Worm (Caenorhabditis elegans) whole organism, L1 larva: ENCODE results near the gene Y43F8B.17.

Source experiments
- ceh-82 ChIP-seq, 3 experiments: fragments of 150-350 bp in 1 of 3; sonication (generic microtip) in 2 of 3; optimal IDR thresholded peaks; 2 replicates each; lab custom pipeline; 2014 to 2017; ENCODE audit warnings: missing biosample characterization in 3 of 3, missing genetic modification characterization in 3 of 3
- dpl-1 ChIP-seq, 3 experiments: fragments of 150-350 bp in 2 of 3; sonication (generic microtip) in 1 of 3; optimal IDR thresholded peaks; 2 replicates each; lab custom pipeline; 2014 to 2017; ENCODE audit warnings: missing biosample characterization in 3 of 3, missing genetic modification characterization in 3 of 3, missing genetic modification reagents in 3 of 3
- efl-1 ChIP-seq, 4 experiments: fragments of 150-350 bp; optimal IDR thresholded peaks in 3 of 4; peaks in 1 of 4; 1 replicate in 1 of 4; 2 replicates in 3 of 4; lab custom pipeline; 2014; ENCODE audit warnings: missing biosample characterization in 2 of 4, missing genetic modification characterization in 2 of 4, missing genetic modification reagents in 2 of 4
- lin-13 ChIP-seq: fragments of 150-350 bp; optimal IDR thresholded peaks from 2 replicates; lab custom pipeline; 2014; ENCODE audit warnings: missing biosample characterization, missing genetic modification reagents, missing genetic modification characterization
- lin-39 ChIP-seq: fragments of 150-350 bp; optimal IDR thresholded peaks from 2 replicates; lab custom pipeline; 2014; ENCODE audit warnings: missing biosample characterization, missing genetic modification reagents, missing genetic modification characterization
- nhr-12 ChIP-seq: sonication (generic microtip); optimal IDR thresholded peaks from 2 replicates; lab custom pipeline; 2017; ENCODE audit warnings: missing biosample characterization, missing genetic modification characterization
- nhr-77 ChIP-seq: fragments of 150-350 bp; optimal IDR thresholded peaks from 2 replicates; lab custom pipeline; 2014; ENCODE audit warnings: missing biosample characterization, missing genetic modification characterization
- snpc-4 ChIP-seq: fragments of 150-350 bp; optimal IDR thresholded peaks from 2 replicates; lab custom pipeline; 2014; ENCODE audit warnings: missing biosample characterization, missing genetic modification characterization
- sup-37 ChIP-seq: fragments of 200-800 bp; sonication (Bioruptor generic); optimal IDR thresholded peaks from 2 replicates; lab custom pipeline; 2018; ENCODE audit warnings: mild to moderate bottlenecking, missing genetic modification characterization, missing compliant biosample characterization
- ztf-11 ChIP-seq, 2 experiments: sonication (generic microtip); optimal IDR thresholded peaks; 2 replicates each; lab custom pipeline; 2016 to 2017; ENCODE audit warnings: missing genetic modification characterization in 2 of 2, missing biosample characterization in 1 of 2, missing compliant biosample characterization in 1 of 2

DNA sequence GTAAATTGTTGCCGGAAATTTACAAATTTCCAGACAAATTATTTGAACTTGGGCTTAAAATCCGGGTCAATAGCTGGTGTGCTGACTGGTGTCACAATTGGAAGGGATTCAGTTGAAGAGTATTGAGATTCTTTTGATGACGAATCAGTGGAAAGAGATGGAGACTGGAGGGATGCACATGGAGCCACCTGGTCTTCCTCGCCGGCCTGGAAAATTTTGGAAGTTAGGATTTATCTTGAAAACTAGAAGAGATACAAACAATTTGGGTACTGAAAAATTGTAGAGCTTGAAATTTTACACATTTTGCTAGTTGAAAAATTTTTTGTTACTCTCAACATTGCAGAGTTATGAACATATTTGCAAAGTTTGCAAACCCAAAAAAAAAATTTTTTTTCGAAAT, 35.6 kb downstream of the Y43F8B.17 start:
- TF ChIP-seq efl-1 (optimal IDR thresholded peaks at IDR 0.05; lab: Kevin White, UChicago) (no peak), efl-1 (GFP tag; optimal IDR thresholded peaks at IDR 0.05 in 1 of 2; lab: Kevin White, UChicago) (no peak), dpl-1 (GFP tag; optimal IDR thresholded peaks at IDR 0.05; lab: Kevin White, UChicago) (no peak), ztf-11 (tag; optimal IDR thresholded peaks at IDR 0.05; lab: Kevin White, UChicago) (no peak), ceh-82 (tag; optimal IDR thresholded peaks at IDR 0.05; lab: Kevin White, UChicago) (no peak), lin-13 (GFP tag; lab: Kevin White, UChicago) (no peak), snpc-4 (no peak), nhr-77 (tag; lab: Kevin White, UChicago) (no peak), sup-37 (GFP tag; lab: Kevin White, UChicago) (no peak), lin-39 (tag; lab: Kevin White, UChicago) (no peak), nhr-12 (tag; lab: Kevin White, UChicago) (no peak)
